Worm (Caenorhabditis elegans): ENCODE data around the gene cgt-1.

cgt-1 gene

DNA sequence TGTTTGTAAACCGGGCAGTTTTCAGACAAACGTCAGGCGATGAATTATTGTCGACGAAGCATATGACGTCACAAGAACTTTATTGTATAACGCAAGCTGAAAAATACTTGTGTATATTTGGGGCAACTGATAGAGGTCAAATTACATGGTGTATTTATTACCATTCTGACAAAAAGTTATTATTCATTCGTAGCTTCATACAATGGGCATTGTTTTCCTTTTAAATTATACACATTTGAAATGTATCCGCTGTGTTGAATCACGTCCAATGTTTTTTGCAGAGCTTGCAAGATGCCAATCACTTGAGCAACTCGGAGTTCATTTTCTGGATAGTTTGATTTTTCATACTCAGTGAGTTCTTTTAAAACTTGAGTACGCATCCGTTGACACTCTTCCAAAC lies 34.3 kb upstream of the cgt-1 start, which contains the start of gene F35E8.13:
Gene F35E8.13 (plus strand): TSS at position 301 of the 400 bp plus-strand sequence.
- no peak for TF ChIP-seq dve-1 (tag; optimal IDR thresholded peaks at IDR 0.05)

DNA sequence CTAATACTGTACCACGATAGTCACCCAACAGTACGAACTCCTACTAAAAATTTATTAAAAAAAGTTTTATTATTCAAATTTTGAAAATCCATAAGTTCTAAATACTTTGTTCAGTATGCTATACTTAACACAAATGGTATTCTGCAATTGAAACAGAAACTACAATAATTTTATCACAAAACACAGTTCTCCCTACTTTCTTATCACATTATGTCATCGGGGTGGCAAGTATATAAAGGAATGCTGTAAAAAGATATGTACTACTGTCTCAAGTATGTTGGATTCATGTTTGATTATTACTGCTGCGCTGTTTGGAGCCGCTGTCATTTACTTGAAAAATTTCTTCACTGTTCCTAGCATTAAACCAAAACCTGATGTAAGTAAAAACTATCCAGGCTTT lies 32.5 kb upstream of the cgt-1 start, which contains the start of gene cdr-1:
Gene cdr-1 (plus strand): TSS at position 208 of the 400 bp plus-strand sequence.
- TF ChIP-seq hlh-8 (tag; optimal IDR thresholded peaks at IDR 0.05) (no peak), ceh-14 (tag; optimal IDR thresholded peaks at IDR 0.05) (no peak), pha-4 (tag; optimal IDR thresholded peaks at IDR 0.05) (no peak), ttx-3 (tag; optimal IDR thresholded peaks at IDR 0.05) (no peak), dmd-4 (tag; optimal IDR thresholded peaks at IDR 0.05; ENCODE audit: borderline replicate concordance) (no peak), elt-2 (tag; optimal IDR thresholded peaks at IDR 0.05) (peak; percentile 34), npax-4 (tag; optimal IDR thresholded peaks at IDR 0.05) (no peak)

DNA sequence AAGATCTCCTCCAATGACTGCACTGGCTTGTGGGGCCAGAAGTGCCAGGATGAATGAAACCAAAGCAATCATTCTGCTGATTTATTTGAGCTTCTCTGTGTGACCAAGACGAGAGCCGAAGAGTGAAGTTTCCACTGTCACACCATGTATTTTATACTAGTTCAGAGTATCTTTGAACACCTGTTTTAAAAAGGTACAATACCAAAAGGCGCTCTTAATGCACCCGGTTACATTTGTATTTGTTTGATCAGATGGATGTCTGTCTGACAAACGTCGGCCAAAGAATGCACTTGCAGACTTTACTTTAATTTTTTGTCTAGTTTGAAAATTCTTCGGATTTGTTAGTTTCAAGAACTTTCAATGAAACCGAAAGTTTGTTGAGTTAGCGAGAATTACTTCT lies 31.6 kb upstream of the cgt-1 start, which contains the start of gene F35E8.10:
Gene F35E8.10 (minus strand): TSS at position 101 of the 400 bp plus-strand sequence.
- TF ChIP-seq ref-2 (tag; optimal IDR thresholded peaks at IDR 0.05) (no peak), zip-5 (tag; optimal IDR thresholded peaks at IDR 0.05) (no peak), tbx-2 (tag; optimal IDR thresholded peaks at IDR 0.05) (no peak), K09A11.1 (tag; optimal IDR thresholded peaks at IDR 0.05; ENCODE audit: insufficient read depth) (no peak), ama-1 (optimal IDR thresholded peaks at IDR 0.05) (no peak), hlh-8 (tag; optimal IDR thresholded peaks at IDR 0.05) (no peak), pha-4 (tag; optimal IDR thresholded peaks at IDR 0.05) (no peak), hlh-13 (GFP tag; optimal IDR thresholded peaks at IDR 0.05) (no peak), hlh-30 (tag; optimal IDR thresholded peaks at IDR 0.05; ENCODE audit: insufficient read depth) (no peak), unc-42 (tag; optimal IDR thresholded peaks at IDR 0.05) (no peak), dve-1 (tag; optimal IDR thresholded peaks at IDR 0.05) (no peak), rnt-1 (tag; optimal IDR thresholded peaks at IDR 0.05) (no peak)

DNA sequence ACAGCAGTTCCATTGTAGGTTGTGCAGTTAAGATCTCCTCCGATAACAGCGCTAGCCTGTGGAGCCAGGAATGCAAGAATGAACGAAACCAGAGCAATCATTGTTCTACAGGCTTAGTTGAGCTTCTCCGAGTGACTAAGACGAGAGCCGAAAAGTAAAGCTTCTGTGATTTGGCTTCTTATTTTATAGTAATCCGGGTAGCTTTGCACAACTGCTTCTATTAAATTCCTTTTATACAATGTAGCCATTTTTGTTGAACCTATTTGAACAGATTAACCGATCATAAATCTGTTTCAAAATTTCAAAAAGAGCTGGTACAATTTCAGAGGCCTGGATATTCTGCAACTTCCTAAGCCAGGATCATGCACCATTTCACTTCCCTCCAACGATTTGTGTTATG lies 28.8 kb upstream of the cgt-1 start, which contains the start of gene F35E8.9:
Gene F35E8.9 (minus strand): TSS at position 101 of the 400 bp plus-strand sequence.
- TF ChIP-seq ceh-2 (tag; optimal IDR thresholded peaks at IDR 0.05) (no peak), unc-86 (tag; optimal IDR thresholded peaks at IDR 0.05) (no peak), pax-1 (tag; optimal IDR thresholded peaks at IDR 0.05) (no peak), ets-4 (tag; optimal IDR thresholded peaks at IDR 0.05) (no peak), ttx-3 (tag; optimal IDR thresholded peaks at IDR 0.05) (no peak), F13H6.1 (tag; optimal IDR thresholded peaks at IDR 0.05) (no peak), ama-1 (optimal IDR thresholded peaks at IDR 0.05) (no peak), ceh-24 (tag; optimal IDR thresholded peaks at IDR 0.05) (no peak), nhr-232 (tag; optimal IDR thresholded peaks at IDR 0.05) (no peak), ceh-34 (tag; optimal IDR thresholded peaks at IDR 0.05) (no peak), K09A11.1 (tag; optimal IDR thresholded peaks at IDR 0.05; ENCODE audit: insufficient read depth) (no peak), ceh-31 (tag; optimal IDR thresholded peaks at IDR 0.05) (no peak)

DNA sequence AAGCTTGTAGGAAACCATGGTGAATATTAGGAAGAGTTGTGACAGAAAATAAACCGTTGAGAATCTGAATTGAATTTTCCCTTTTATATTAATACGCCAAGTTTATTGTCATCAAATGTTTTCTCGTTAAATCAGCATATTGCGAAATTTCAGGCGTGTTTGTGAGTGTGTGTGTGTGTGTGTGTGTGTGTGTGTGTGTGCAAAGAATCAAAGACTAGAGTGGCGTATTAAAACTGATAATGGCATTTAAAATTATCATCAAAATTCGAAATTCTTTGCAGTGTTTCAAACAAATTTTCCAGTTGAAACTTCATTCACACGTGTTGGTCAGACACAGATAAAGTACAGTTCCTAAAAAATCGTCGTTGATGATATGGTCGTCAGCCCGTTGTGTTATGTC lies 27.3 kb upstream of the cgt-1 start, which contains the start of gene gst-38:
Gene gst-38 (minus strand): TSS at position 152 of the 400 bp plus-strand sequence.
- TF ChIP-seq zip-5 (tag; optimal IDR thresholded peaks at IDR 0.05) = no peak
- no peak for TF ChIP-seq ahr-1 (tag; optimal IDR thresholded peaks at IDR 0.05)
- no peak for TF ChIP-seq elt-4 (tag; optimal IDR thresholded peaks at IDR 0.05)
- TF ChIP-seq fkh-6 (tag; optimal IDR thresholded peaks at IDR 0.05) = no peak
- no peak for TF ChIP-seq sox-4 (tag; optimal IDR thresholded peaks at IDR 0.05)
- no peak for TF ChIP-seq C08G9.2 (tag; optimal IDR thresholded peaks at IDR 0.05)
- no peak for TF ChIP-seq ceh-24 (tag; optimal IDR thresholded peaks at IDR 0.05)
- no peak for TF ChIP-seq madf-2 (tag; optimal IDR thresholded peaks at IDR 0.05)
- TF ChIP-seq ceh-2 (tag; optimal IDR thresholded peaks at IDR 0.05) = no peak
- no peak for TF ChIP-seq unc-3 (GFP tag; conservative IDR thresholded peaks at IDR 0.05)
- TF ChIP-seq unc-3 (tag; optimal IDR thresholded peaks at IDR 0.05) = no peak
- TF ChIP-seq gmeb-2 (tag; optimal IDR thresholded peaks at IDR 0.05) = no peak
- no peak for TF ChIP-seq hlh-13 (GFP tag; optimal IDR thresholded peaks at IDR 0.05)
- TF ChIP-seq nfya-1 (tag; optimal IDR thresholded peaks at IDR 0.05) = no peak
- no peak for TF ChIP-seq eyg-1 (tag; optimal IDR thresholded peaks at IDR 0.05)
- no peak for TF ChIP-seq pros-1 (tag; optimal IDR thresholded peaks at IDR 0.05)
